Worm (Caenorhabditis elegans): Measurements from ENCODE around the gene K10G4.3.

DNA sequence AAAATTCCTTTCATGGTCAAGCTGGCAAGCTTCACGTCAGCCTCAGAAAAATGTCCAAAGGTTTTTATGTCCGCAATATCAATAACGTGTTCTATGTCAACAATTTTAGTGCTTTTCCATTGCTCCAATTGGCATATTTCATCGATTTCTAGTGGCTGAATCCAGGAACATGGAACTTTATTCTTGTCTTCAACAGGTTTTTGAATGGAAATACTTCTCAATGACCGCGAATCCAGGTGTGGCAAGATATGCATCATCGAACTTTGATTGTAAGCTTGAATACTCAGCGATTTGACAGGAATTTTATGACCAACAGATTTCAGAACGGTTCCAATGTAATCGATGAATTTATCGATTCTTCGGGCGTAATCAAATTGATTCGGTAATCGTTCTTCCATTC, 33.9 kb upstream of the K10G4.3 start:
- TF ChIP-seq ceh-34 (tag; optimal IDR thresholded peaks at IDR 0.05) = no peak
- no peak for TF ChIP-seq pha-4 (tag; optimal IDR thresholded peaks at IDR 0.05)
